Fruit fly (Drosophila melanogaster) whole organism, embryonic: Measurements from ENCODE around the gene pes.
A peak's percentile ranks its signal among the peaks of the same experiment; 100 is the strongest.

ENCODE experiments used
- Aef1 ChIP-seq: fragments of 200-800 bp; sonication (Bioruptor generic); IDR thresholded peaks from 3 replicates; pipeline ENCODE4 v1.3.6; 2022; ENCODE audit warnings: missing biosample characterization, missing genetic modification characterization
- Atf3 ChIP-seq: fragments of 200-800 bp; sonication (Bioruptor generic); optimal IDR thresholded peaks from 3 replicates; lab custom pipeline; 2016; ENCODE audit warnings: missing biosample characterization, missing genetic modification characterization
- CG11456 ChIP-seq: fragments of 200-800 bp; sonication (Bioruptor generic); IDR thresholded peaks from 3 replicates; pipeline ENCODE4 v1.3.6; 2022; ENCODE audit warnings: missing biosample characterization, missing genetic modification characterization
- CG11560 ChIP-seq: fragments of 200-800 bp; sonication (Bioruptor generic); IDR thresholded peaks from 3 replicates; pipeline ENCODE4 v1.3.6; 2022; ENCODE audit warnings: missing biosample characterization, missing genetic modification characterization
- CG11695 ChIP-seq: fragments of 200-800 bp; sonication (Bioruptor generic); IDR thresholded peaks from 3 replicates; pipeline ENCODE4 v1.3.6; 2022; ENCODE audit warnings: missing biosample characterization, missing genetic modification characterization
- CG13287 ChIP-seq: fragments of 200-800 bp; sonication (Bioruptor generic); IDR thresholded peaks from 2 replicates; pipeline ENCODE4 v1.3.6; 2022; ENCODE audit warnings: missing biosample characterization, missing genetic modification characterization; ENCODE audit not compliant: partially characterized antibody
- CG14014 ChIP-seq: fragments of 200-800 bp; sonication (Bioruptor generic); IDR thresholded peaks from 2 replicates; pipeline ENCODE4 v1.3.6; 2022; ENCODE audit warnings: missing biosample characterization, missing genetic modification characterization
- CG14710 ChIP-seq: fragments of 200-800 bp; sonication (Bioruptor generic); optimal IDR thresholded peaks from 3 replicates; lab custom pipeline; 2019; ENCODE audit warnings: missing biosample characterization, mild to moderate bottlenecking, missing genetic modification characterization, moderate library complexity
- CG16779 ChIP-seq: fragments of 200-800 bp; sonication (Bioruptor generic); IDR thresholded peaks from 2 replicates; pipeline ENCODE4 v1.3.6; 2022; ENCODE audit warnings: missing biosample characterization, missing genetic modification characterization
- CG17612 ChIP-seq: fragments of 200-800 bp; sonication (Bioruptor generic); IDR thresholded peaks from 2 replicates; pipeline ENCODE4 v1.3.6; 2022; ENCODE audit warnings: missing biosample characterization, missing genetic modification characterization
- CG17802 ChIP-seq: fragments of 200-800 bp; sonication (Bioruptor generic); optimal IDR thresholded peaks from 2 replicates; lab custom pipeline; 2018; ENCODE audit warnings: missing biosample characterization, mild to moderate bottlenecking, missing genetic modification characterization, moderate library complexity
- CG2875 ChIP-seq: fragments of 200-800 bp; sonication (Bioruptor generic); optimal IDR thresholded peaks from 2 replicates; lab custom pipeline; 2017; ENCODE audit warnings: missing biosample characterization, mild to moderate bottlenecking, missing genetic modification characterization, missing genetic modification reagents
- CG3281 ChIP-seq: fragments of 200-800 bp; sonication (Bioruptor generic); optimal IDR thresholded peaks from 3 replicates; lab custom pipeline; 2017; ENCODE audit warnings: missing biosample characterization, mild to moderate bottlenecking, missing genetic modification characterization
- CG33213 ChIP-seq: fragments of 200-800 bp; sonication (Bioruptor generic); optimal IDR thresholded peaks from 3 replicates; lab custom pipeline; 2016; ENCODE audit warnings: missing biosample characterization, missing genetic modification characterization
- CG3407 ChIP-seq: fragments of 200-800 bp; sonication (Bioruptor generic); optimal IDR thresholded peaks from 2 replicates; lab custom pipeline; 2018; ENCODE audit warnings: missing biosample characterization, mild to moderate bottlenecking, missing genetic modification characterization
- CG34224 ChIP-seq: fragments of 200-800 bp; sonication (Bioruptor generic); IDR thresholded peaks from 3 replicates; pipeline ENCODE4 v1.3.6; 2022; ENCODE audit warnings: missing biosample characterization, missing genetic modification characterization; ENCODE audit not compliant: partially characterized antibody
- CG3726 ChIP-seq: fragments of 200-800 bp; sonication (Bioruptor generic); IDR thresholded peaks from 3 replicates; pipeline ENCODE4, ENCODE4 v1.3.6; 2022; ENCODE audit warnings: missing biosample characterization, missing genetic modification characterization
- CG6683 ChIP-seq: fragments of 200-800 bp; sonication (Bioruptor generic); optimal IDR thresholded peaks from 2 replicates; lab custom pipeline; 2017; ENCODE audit warnings: missing biosample characterization, mild to moderate bottlenecking, missing genetic modification characterization, missing genetic modification reagents
- CrebB ChIP-seq: fragments of 200-800 bp; sonication (Bioruptor generic); optimal IDR thresholded peaks from 3 replicates; lab custom pipeline; 2018; ENCODE audit warnings: missing biosample characterization, mild to moderate bottlenecking, missing genetic modification characterization
- Elba2 ChIP-seq: fragments of 200-800 bp; sonication (Bioruptor generic); optimal IDR thresholded peaks from 3 replicates; lab custom pipeline; 2016; ENCODE audit warnings: missing biosample characterization, missing genetic modification characterization
- HLH4C ChIP-seq: fragments of 200-800 bp; sonication (Bioruptor generic); IDR thresholded peaks from 3 replicates; pipeline ENCODE4 v1.3.6; 2022; ENCODE audit warnings: missing biosample characterization, missing genetic modification characterization; ENCODE audit not compliant: partially characterized antibody
- Hr3 ChIP-seq: fragments of 200-800 bp; sonication (Bioruptor generic); optimal IDR thresholded peaks from 3 replicates; lab custom pipeline; 2016; ENCODE audit warnings: missing biosample characterization, missing genetic modification characterization
- NC2β ChIP-seq: fragments of 200-800 bp; sonication (Bioruptor generic); optimal IDR thresholded peaks from 2 replicates; lab custom pipeline; 2016; ENCODE audit warnings: missing biosample characterization, missing genetic modification characterization
- Nf-YB ChIP-seq: fragments of 200-800 bp; sonication (Bioruptor generic); optimal IDR thresholded peaks from 3 replicates; lab custom pipeline; 2019; ENCODE audit warnings: missing biosample characterization, mild to moderate bottlenecking, missing genetic modification characterization, moderate library complexity
- Six4 ChIP-seq: fragments of 200-800 bp; sonication (Bioruptor generic); optimal IDR thresholded peaks from 2 replicates; lab custom pipeline; 2016; ENCODE audit warnings: missing biosample characterization, missing genetic modification characterization
- abd-A ChIP-seq: fragments of 200-800 bp; sonication (Bioruptor generic); optimal IDR thresholded peaks from 3 replicates; lab custom pipeline; 2019; ENCODE audit warnings: missing biosample characterization, mild to moderate bottlenecking, missing genetic modification characterization, moderate library complexity
- ap ChIP-seq: fragments of 200-800 bp; sonication (Bioruptor generic); IDR thresholded peaks from 2 replicates; pipeline ENCODE4 v1.3.6; 2022; ENCODE audit warnings: missing biosample characterization, missing genetic modification characterization
- az2 ChIP-seq: fragments of 200-800 bp; sonication (Bioruptor generic); optimal IDR thresholded peaks from 3 replicates; lab custom pipeline; 2016; ENCODE audit warnings: missing biosample characterization, missing genetic modification characterization
- bab2 ChIP-seq: fragments of 200-800 bp; sonication (Bioruptor generic); optimal IDR thresholded peaks from 2 replicates; lab custom pipeline; 2016; ENCODE audit warnings: missing biosample characterization, missing genetic modification characterization
- bigmax ChIP-seq: fragments of 200-800 bp; sonication (Bioruptor generic); optimal IDR thresholded peaks from 2 replicates; lab custom pipeline; 2018; ENCODE audit warnings: missing biosample characterization, mild to moderate bottlenecking, missing genetic modification characterization
- crol ChIP-seq: fragments of 200-800 bp; sonication (Bioruptor generic); IDR thresholded peaks from 2 replicates; pipeline ENCODE4 v1.3.6; 2022; ENCODE audit warnings: missing biosample characterization, missing genetic modification characterization
- dpn ChIP-seq, 2 experiments: fragments of 200-800 bp; sonication (Bioruptor generic); optimal IDR thresholded peaks; 3 replicates each; lab custom pipeline; 2016; ENCODE audit warnings: missing biosample characterization in 2 of 2, missing genetic modification characterization in 2 of 2
- esg ChIP-seq: fragments of 200-800 bp; sonication (Bioruptor generic); conservative IDR thresholded peaks from 2 replicates; pipeline ENCODE4 v1.3.6; 2022; ENCODE audit warnings: missing biosample characterization, missing genetic modification characterization
- ewg ChIP-seq: fragments of 200-800 bp; sonication (Bioruptor generic); optimal IDR thresholded peaks from 3 replicates; lab custom pipeline; 2017; ENCODE audit warnings: mild to moderate bottlenecking, missing biosample characterization, missing genetic modification reagents, missing genetic modification characterization
- gcm ChIP-seq: fragments of 200-800 bp; sonication (Bioruptor generic); optimal IDR thresholded peaks from 2 replicates; lab custom pipeline; 2019; ENCODE audit warnings: missing biosample characterization, mild to moderate bottlenecking, missing genetic modification characterization, moderate library complexity
- kay ChIP-seq: fragments of 200-800 bp; sonication (Bioruptor generic); optimal IDR thresholded peaks from 2 replicates; lab custom pipeline; 2016; ENCODE audit warnings: missing biosample characterization, missing genetic modification characterization
- nmo ChIP-seq: fragments of 200-800 bp; sonication (Bioruptor generic); optimal IDR thresholded peaks from 2 replicates; lab custom pipeline; 2018; ENCODE audit warnings: missing biosample characterization, mild to moderate bottlenecking, missing genetic modification characterization, moderate library complexity
- org-1 ChIP-seq: fragments of 200-800 bp; sonication (Bioruptor generic); optimal IDR thresholded peaks from 2 replicates; lab custom pipeline; 2017; ENCODE audit warnings: missing biosample characterization, missing genetic modification characterization
- otp ChIP-seq: fragments of 200-800 bp; sonication (Bioruptor generic); IDR thresholded peaks from 3 replicates; pipeline ENCODE4, ENCODE4 v1.3.6; 2022; ENCODE audit warnings: missing biosample characterization, missing genetic modification characterization
- pan ChIP-seq, 4 experiments: fragments of >200 bp in 3 of 4; fragments of 200-800 bp in 1 of 4; sonication (Bioruptor generic) in 1 of 4; optimal IDR thresholded peaks in 3 of 4; IDR thresholded peaks in 1 of 4; 2 replicates each; pipeline versions ENCODE4 v1.3.6 to Lab custom; 2017 to 2022; ENCODE audit warnings: missing biosample characterization in 2 of 4, missing genetic modification characterization in 2 of 4, mixed read lengths in 1 of 4
- pita ChIP-seq: fragments of 200-800 bp; sonication (Bioruptor generic); optimal IDR thresholded peaks from 2 replicates; lab custom pipeline; 2017; ENCODE audit warnings: missing biosample characterization, mild to moderate bottlenecking, missing genetic modification characterization
- psq ChIP-seq: fragments of 200-800 bp; sonication (Bioruptor generic); optimal IDR thresholded peaks from 2 replicates; lab custom pipeline; 2017; ENCODE audit warnings: missing biosample characterization, missing genetic modification characterization
- run ChIP-seq: fragments of 200-800 bp; sonication (Bioruptor generic); optimal IDR thresholded peaks from 3 replicates; lab custom pipeline; 2018; ENCODE audit warnings: missing biosample characterization, mild to moderate bottlenecking, missing genetic modification characterization
- sens-2 ChIP-seq: fragments of 200-800 bp; sonication (Bioruptor generic); IDR thresholded peaks from 2 replicates; pipeline ENCODE4 v1.3.6; 2022; ENCODE audit warnings: missing biosample characterization, missing genetic modification characterization
- sima ChIP-seq: fragments of 200-800 bp; sonication (Bioruptor generic); optimal IDR thresholded peaks from 2 replicates; lab custom pipeline; 2016; ENCODE audit warnings: missing biosample characterization, missing genetic modification characterization
- sna ChIP-seq: fragments of 200-800 bp; sonication (Bioruptor generic); IDR thresholded peaks from 2 replicates; pipeline ENCODE4 v1.3.6; 2022; ENCODE audit warnings: missing biosample characterization, missing genetic modification characterization; ENCODE audit not compliant: partially characterized antibody
- sqz ChIP-seq: fragments of 200-800 bp; sonication (Bioruptor generic); optimal IDR thresholded peaks from 3 replicates; lab custom pipeline; 2018; ENCODE audit warnings: missing biosample characterization, mild to moderate bottlenecking, missing genetic modification characterization
- wdn ChIP-seq: fragments of 200-800 bp; sonication (Bioruptor generic); IDR thresholded peaks from 2 replicates; pipeline ENCODE4 v1.3.6; 2022; ENCODE audit warnings: missing biosample characterization, missing genetic modification characterization

pes gene

dm6 chr2L:7960581-7961530 lies 33.1 kb downstream of the pes start (continued):
- TF ChIP-seq CG11456 (GFP tag; lab: Robert Waterston, UW) (peak; percentile 53; the same call in 1 of the 3 replicates), ap (GFP tag; lab: Robert Waterston, UW) (no peak), wdn (GFP tag; lab: Robert Waterston, UW) (no peak; the same call in 1 of the 2 replicates), nmo (GFP tag; lab: Kevin White, UChicago) (peak; percentile 11), CG3281 (peak; percentile 84), CG11695 (peak; percentile 42; the same call in 2 of the 3 replicates), CG14710 (tag; lab: Kevin White, UChicago) (peak; percentile 12), Atf3 (GFP tag; lab: Kevin White, UChicago) (no peak), az2 (GFP tag; lab: Kevin White, UChicago) (no peak), CG16779 (GFP tag; lab: Robert Waterston, UW) (no peak), CG11560 (tag; lab: Robert Waterston, UW) (no peak), sima (GFP tag; lab: Kevin White, UChicago) (no peak), sna (GFP tag; lab: Robert Waterston, UW) (no peak), HLH4C (no peak), sqz (GFP tag; lab: Kevin White, UChicago) (no peak), CG34224 (no peak), CG3726 (GFP tag; lab: Robert Waterston, UW) (no peak; the same call in 2 of the 3 replicates), psq (GFP tag; lab: Kevin White, UChicago) (no peak), CG17802 (tag; lab: Kevin White, UChicago) (no peak), esg (GFP tag; lab: Robert Waterston, UW) (no peak), CG3407 (GFP tag; lab: Kevin White, UChicago) (peak; percentile 17), CG14014 (GFP tag; lab: Robert Waterston, UW) (peak; percentile 57; the same call in 1 of the 2 replicates), sens-2 (GFP tag; lab: Robert Waterston, UW) (no peak), CG17612 (no peak), NC2β (no peak), CG13287 (no peak), Hr3 (GFP tag; lab: Kevin White, UChicago) (no peak), CG2875 (GFP tag; lab: Kevin White, UChicago) (peak; percentile 14), crol (GFP tag; lab: Robert Waterston, UW) (no peak), bab2 (GFP tag; lab: Kevin White, UChicago) (no peak), kay (GFP tag; lab: Kevin White, UChicago) (no peak), Elba2 (no peak), Six4 (GFP tag; lab: Kevin White, UChicago) (no peak), CrebB (tag; lab: Kevin White, UChicago) (peak; percentile 49), pita (GFP tag; lab: Kevin White, UChicago) (no peak), CG33213 (GFP tag; lab: Kevin White, UChicago) (no peak), CG6683 (GFP tag; lab: Kevin White, UChicago) (peak; percentile 52), ewg (GFP tag; lab: Kevin White, UChicago) (no peak), bigmax (GFP tag; lab: Kevin White, UChicago) (no peak), abd-A (peak; percentile 14), pan (optimal IDR thresholded peaks at IDR 0.05; lab: Kevin White, UChicago) (no peak), pan (GFP tag; optimal IDR thresholded peaks at IDR 0.05 in 1 of 2, IDR thresholded peaks at IDR 0.05 in 1 of 2) (peak in 1 of 2 experiments; percentile 22), dpn (GFP tag; optimal IDR thresholded peaks at IDR 0.05; lab: Kevin White, UChicago) (no peak), org-1 (GFP tag; lab: Kevin White, UChicago) (no peak), Nf-YB (GFP tag; lab: Kevin White, UChicago) (peak; percentile 36), gcm (GFP tag; lab: Kevin White, UChicago) (no peak), run (no peak), Aef1 (no peak), otp (GFP tag; lab: Robert Waterston, UW) (no peak)
